Fruit fly (Drosophila melanogaster): ENCODE results near the gene Hgsnat.

The Hgsnat gene

dm6 chrX:4918228-4919022, at the start of gene Hgsnat, which contains the start of gene CG4041:
TSS of gene Hgsnat (plus strand) at chrX:4918730.
TSS of gene CG4041 (minus strand) at chrX:4918447.
- no peak for TF ChIP-seq D1 (tag; optimal IDR thresholded peaks at IDR 0.05)
- TF ChIP-seq Ets98B (GFP tag; IDR thresholded peaks at IDR 0.05), result no peak
- TF ChIP-seq Snoo (tag; optimal IDR thresholded peaks at IDR 0.05), result no peak
- TF ChIP-seq CG17806 (tag; optimal IDR thresholded peaks at IDR 0.05), result no peak
- no peak for TF ChIP-seq CG15710 (tag; optimal IDR thresholded peaks at IDR 0.05)
- no peak for TF ChIP-seq CG9948 (tag; optimal IDR thresholded peaks at IDR 0.05)
- no peak for TF ChIP-seq CG10348 (GFP tag; IDR thresholded peaks at IDR 0.05)
- TF ChIP-seq EcR (GFP tag; optimal IDR thresholded peaks at IDR 0.05), result peak; percentile 95
- no peak for TF ChIP-seq Pif1A (GFP tag; optimal IDR thresholded peaks at IDR 0.05)
- peak; percentile 22 for TF ChIP-seq CG14655 (GFP tag; optimal IDR thresholded peaks at IDR 0.05)
- no peak for TF ChIP-seq gl (tag; optimal IDR thresholded peaks at IDR 0.05)
- no peak for TF ChIP-seq CG12605 (GFP tag; IDR thresholded peaks at IDR 0.05)
- TF ChIP-seq CG13204 (GFP tag; optimal IDR thresholded peaks at IDR 0.05), result no peak
- TF ChIP-seq CG8301 (tag; optimal IDR thresholded peaks at IDR 0.05), result no peak
- TF ChIP-seq CG4496 (GFP tag; IDR thresholded peaks at IDR 0.05), result no peak
- TF ChIP-seq CG8159 (tag; optimal IDR thresholded peaks at IDR 0.05), result peak; percentile 12
- TF ChIP-seq CG32121 (GFP tag; IDR thresholded peaks at IDR 0.05), result no peak
- no peak for TF ChIP-seq CG34367 (tag; optimal IDR thresholded peaks at IDR 0.05)
- no peak for TF ChIP-seq Pif1B (GFP tag; optimal IDR thresholded peaks at IDR 0.05)
- no peak for TF ChIP-seq rn (GFP tag; IDR thresholded peaks at IDR 0.05)
- 0 out of 3 replicates have a peak, but pooled peaks have one; percentile 5 for TF ChIP-seq fd96Ca (GFP tag; IDR thresholded peaks at IDR 0.05)

dm6 chrX:4875370-4875769, 43.2 kb upstream of the Hgsnat start, which contains the start of gene boil:
TSS of gene boil (plus strand) at chrX:4875670.
- TF ChIP-seq CG12605 (GFP tag; IDR thresholded peaks at IDR 0.05), result no peak

dm6 chrX:4885875-4886274, 32.7 kb upstream of the Hgsnat start:
- TF ChIP-seq CG15710 (tag; optimal IDR thresholded peaks at IDR 0.05), result no peak
- no peak for TF ChIP-seq CG9948 (tag; optimal IDR thresholded peaks at IDR 0.05)
- TF ChIP-seq Ets98B (GFP tag; IDR thresholded peaks at IDR 0.05), result peak; percentile 50
- no peak for TF ChIP-seq CG13204 (GFP tag; optimal IDR thresholded peaks at IDR 0.05)
- TF ChIP-seq Pif1A (GFP tag; optimal IDR thresholded peaks at IDR 0.05), result no peak
- no peak for TF ChIP-seq CG17806 (tag; optimal IDR thresholded peaks at IDR 0.05)
- TF ChIP-seq Snoo (tag; optimal IDR thresholded peaks at IDR 0.05), result no peak
- no peak for TF ChIP-seq Pif1B (GFP tag; optimal IDR thresholded peaks at IDR 0.05)
- TF ChIP-seq CG32121 (GFP tag; IDR thresholded peaks at IDR 0.05), result peak; percentile 55
- no peak for TF ChIP-seq D1 (tag; optimal IDR thresholded peaks at IDR 0.05)
- no peak for TF ChIP-seq CG12605 (GFP tag; IDR thresholded peaks at IDR 0.05)
- no peak for TF ChIP-seq CG34367 (tag; optimal IDR thresholded peaks at IDR 0.05)
- TF ChIP-seq EcR (GFP tag; optimal IDR thresholded peaks at IDR 0.05), result no peak
- no peak for TF ChIP-seq rn (GFP tag; IDR thresholded peaks at IDR 0.05)
- TF ChIP-seq gl (tag; optimal IDR thresholded peaks at IDR 0.05), result no peak
- no peak for TF ChIP-seq CG10348 (GFP tag; IDR thresholded peaks at IDR 0.05)
- TF ChIP-seq fd96Ca (GFP tag; IDR thresholded peaks at IDR 0.05), result peak; percentile 64; the same call in 2 of the 3 replicates
- TF ChIP-seq CG8301 (tag; optimal IDR thresholded peaks at IDR 0.05), result peak; percentile 17
- peak; percentile 17 for TF ChIP-seq CG14655 (GFP tag; optimal IDR thresholded peaks at IDR 0.05)
- TF ChIP-seq CG8159 (tag; optimal IDR thresholded peaks at IDR 0.05), result no peak
- TF ChIP-seq CG4496 (GFP tag; IDR thresholded peaks at IDR 0.05), result peak; percentile 32; the same call in 1 of the 3 replicates

- TF ChIP-seq CG12605 (GFP tag; IDR thresholded peaks at IDR 0.05) (no peak), CG10348 (GFP tag; IDR thresholded peaks at IDR 0.05) (no peak), Ets98B (GFP tag; IDR thresholded peaks at IDR 0.05) (no peak), CG17806 (tag; optimal IDR thresholded peaks at IDR 0.05) (no peak), rn (GFP tag; IDR thresholded peaks at IDR 0.05) (no peak), CG4496 (GFP tag; IDR thresholded peaks at IDR 0.05) (no peak), CG14655 (GFP tag; optimal IDR thresholded peaks at IDR 0.05) (no peak)
These were observed 23.9 kb upstream of the Hgsnat start for dm6 chrX:4894596-4894995.

- TF ChIP-seq CG8301 (tag; optimal IDR thresholded peaks at IDR 0.05) (no peak), CG17806 (tag; optimal IDR thresholded peaks at IDR 0.05) (no peak), rn (GFP tag; IDR thresholded peaks at IDR 0.05) (no peak), Snoo (tag; optimal IDR thresholded peaks at IDR 0.05) (no peak), CG15710 (tag; optimal IDR thresholded peaks at IDR 0.05) (no peak), Ets98B (GFP tag; IDR thresholded peaks at IDR 0.05) (no peak), CG8159 (tag; optimal IDR thresholded peaks at IDR 0.05) (no peak), CG4496 (GFP tag; IDR thresholded peaks at IDR 0.05) (no peak), EcR (GFP tag; optimal IDR thresholded peaks at IDR 0.05) (no peak), CG12605 (GFP tag; IDR thresholded peaks at IDR 0.05) (no peak), CG14655 (GFP tag; optimal IDR thresholded peaks at IDR 0.05) (no peak), CG34367 (tag; optimal IDR thresholded peaks at IDR 0.05) (no peak), Pif1B (GFP tag; optimal IDR thresholded peaks at IDR 0.05) (no peak), D1 (tag; optimal IDR thresholded peaks at IDR 0.05) (no peak), CG9948 (tag; optimal IDR thresholded peaks at IDR 0.05) (no peak), gl (tag; optimal IDR thresholded peaks at IDR 0.05) (no peak), CG13204 (GFP tag; optimal IDR thresholded peaks at IDR 0.05) (no peak), Pif1A (GFP tag; optimal IDR thresholded peaks at IDR 0.05) (no peak), fd96Ca (GFP tag; IDR thresholded peaks at IDR 0.05) (no peak), CG32121 (GFP tag; IDR thresholded peaks at IDR 0.05) (no peak)
These were observed 21.6 kb upstream of the Hgsnat start for dm6 chrX:4896892-4897291.

dm6 chrX:4906573-4906972, 12.0 kb upstream of the Hgsnat start, which contains the start of gene CG6927:
TSS of gene CG6927 (plus strand) at chrX:4906900.
- TF ChIP-seq Pif1A (GFP tag; optimal IDR thresholded peaks at IDR 0.05) (peak; percentile 73), CG4496 (GFP tag; IDR thresholded peaks at IDR 0.05) (peak; percentile 96), CG10348 (GFP tag; IDR thresholded peaks at IDR 0.05) (peak; percentile 69), CG12605 (GFP tag; IDR thresholded peaks at IDR 0.05) (peak; percentile 89), fd96Ca (GFP tag; IDR thresholded peaks at IDR 0.05) (peak; percentile 83), Pif1B (GFP tag; optimal IDR thresholded peaks at IDR 0.05) (peak; percentile 27), CG14655 (GFP tag; optimal IDR thresholded peaks at IDR 0.05) (peak; percentile 83), Snoo (tag; optimal IDR thresholded peaks at IDR 0.05) (peak; percentile 92), CG9948 (tag; optimal IDR thresholded peaks at IDR 0.05) (peak; percentile 75), CG8159 (tag; optimal IDR thresholded peaks at IDR 0.05) (peak; percentile 76), Ets98B (GFP tag; IDR thresholded peaks at IDR 0.05) (peak; percentile 90), CG32121 (GFP tag; IDR thresholded peaks at IDR 0.05) (peak; percentile 95), CG34367 (tag; optimal IDR thresholded peaks at IDR 0.05) (peak; percentile 75), CG13204 (GFP tag; optimal IDR thresholded peaks at IDR 0.05) (no peak), EcR (GFP tag; optimal IDR thresholded peaks at IDR 0.05) (no peak), gl (tag; optimal IDR thresholded peaks at IDR 0.05) (peak; percentile 19), CG17806 (tag; optimal IDR thresholded peaks at IDR 0.05) (peak; percentile 76), rn (GFP tag; IDR thresholded peaks at IDR 0.05) (peak; percentile 89), CG8301 (tag; optimal IDR thresholded peaks at IDR 0.05) (peak; percentile 77), CG15710 (tag; optimal IDR thresholded peaks at IDR 0.05) (peak; percentile 81), D1 (tag; optimal IDR thresholded peaks at IDR 0.05) (peak; percentile 11)
